Worm (Caenorhabditis elegans): ENCODE data around the gene tftc-3.

DNA sequence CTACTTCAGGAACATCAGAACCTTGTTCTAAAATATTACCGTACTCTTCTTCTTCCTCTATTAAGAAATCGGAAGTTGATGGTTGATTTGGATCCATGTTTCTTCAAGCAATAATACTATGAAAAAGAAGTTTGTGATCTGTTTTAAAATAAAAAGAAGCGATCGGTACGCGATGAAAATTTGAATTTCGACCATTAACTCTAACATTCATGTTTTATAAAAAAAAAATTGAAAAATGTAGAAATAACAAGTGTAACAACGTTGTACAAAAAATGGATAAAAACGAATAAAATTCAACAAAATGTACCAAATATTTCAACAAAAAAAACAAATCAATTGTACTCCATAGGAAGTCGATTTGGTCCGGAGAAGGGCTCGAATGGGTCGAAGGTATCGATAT is at the start of gene tftc-3:
- TF ChIP-seq unc-62 (GFP tag; optimal IDR thresholded peaks at IDR 0.05 in 1 of 2) (no peak), unc-62 (tag; optimal IDR thresholded peaks at IDR 0.05) (no peak), fkh-10 (GFP tag; optimal IDR thresholded peaks at IDR 0.05) (no peak), F37D6.2 (tag; optimal IDR thresholded peaks at IDR 0.05) (no peak), nhr-76 (tag; optimal IDR thresholded peaks at IDR 0.05) (no peak), nhr-6 (tag; optimal IDR thresholded peaks at IDR 0.05) (no peak), hif-1 (tag; optimal IDR thresholded peaks at IDR 0.05) (no peak), ama-1 (optimal IDR thresholded peaks at IDR 0.05) (no peak), ceh-82 (tag; optimal IDR thresholded peaks at IDR 0.05) (no peak), nhr-28 (tag; optimal IDR thresholded peaks at IDR 0.05) (no peak), R02D3.7 (tag; optimal IDR thresholded peaks at IDR 0.05) (no peak), dmd-8 (GFP tag; IDR thresholded peaks at IDR 0.05) (no peak), aly-2 (tag; optimal IDR thresholded peaks at IDR 0.05) (no peak), mdt-29 (GFP tag; IDR thresholded peaks at IDR 0.05) (no peak), lin-38 (GFP tag; IDR thresholded peaks at IDR 0.05) (no peak)
